Fruit fly (Drosophila melanogaster) whole organism, embryonic: ENCODE results near the gene CG4594.

Experiments
- Asciz ChIP-seq: fragments of 200-800 bp; sonication (Bioruptor generic); optimal IDR thresholded peaks from 2 replicates; lab custom pipeline; 2017; ENCODE audit warnings: missing biosample characterization, mild to moderate bottlenecking, missing genetic modification characterization, missing genetic modification reagents
- Atf3 ChIP-seq: fragments of 200-800 bp; sonication (Bioruptor generic); optimal IDR thresholded peaks from 3 replicates; lab custom pipeline; 2016; ENCODE audit warnings: missing biosample characterization, missing genetic modification characterization
- Bdp1 ChIP-seq: fragments of 200-800 bp; sonication (Bioruptor generic); optimal IDR thresholded peaks from 3 replicates; lab custom pipeline; 2016; ENCODE audit warnings: missing biosample characterization, missing genetic modification characterization
- CG10366 ChIP-seq: fragments of 200-800 bp; sonication (Bioruptor generic); IDR thresholded peaks from 2 replicates; pipeline ENCODE4 v1.3.6; 2022; ENCODE audit warnings: missing biosample characterization, missing genetic modification characterization
- CG10543 ChIP-seq: fragments of 200-800 bp; sonication (Bioruptor generic); optimal IDR thresholded peaks from 3 replicates; lab custom pipeline; 2017; ENCODE audit warnings: missing biosample characterization, mild to moderate bottlenecking, missing genetic modification characterization, moderate library complexity
- CG11723 ChIP-seq: fragments of 200-800 bp; sonication (Bioruptor generic); optimal IDR thresholded peaks from 2 replicates; lab custom pipeline; 2017; ENCODE audit warnings: missing biosample characterization, mild to moderate bottlenecking, missing genetic modification characterization
- CG12104 ChIP-seq: fragments of 200-800 bp; sonication (Bioruptor generic); optimal IDR thresholded peaks from 3 replicates; lab custom pipeline; 2016; ENCODE audit warnings: missing biosample characterization, missing genetic modification characterization
- CG12219 ChIP-seq: fragments of 200-800 bp; sonication (Bioruptor generic); optimal IDR thresholded peaks from 3 replicates; lab custom pipeline; 2018; ENCODE audit warnings: missing biosample characterization, mild to moderate bottlenecking, missing genetic modification characterization
- CG12659 ChIP-seq: fragments of 200-800 bp; sonication (Bioruptor generic); optimal IDR thresholded peaks from 3 replicates; lab custom pipeline; 2017; ENCODE audit warnings: mild to moderate bottlenecking, missing biosample characterization, missing genetic modification reagents, missing genetic modification characterization
- CG13123 ChIP-seq: fragments of 200-800 bp; sonication (Bioruptor generic); optimal IDR thresholded peaks from 2 replicates; lab custom pipeline; 2016; ENCODE audit warnings: missing biosample characterization, missing genetic modification characterization
- CG14667 ChIP-seq: fragments of 200-800 bp; sonication (Bioruptor generic); IDR thresholded peaks from 2 replicates; pipeline ENCODE4 v1.3.6; 2022; ENCODE audit warnings: missing biosample characterization, missing genetic modification characterization
- CG15269 ChIP-seq: fragments of 200-800 bp; sonication (Bioruptor generic); optimal IDR thresholded peaks from 2 replicates; lab custom pipeline; 2018; ENCODE audit warnings: missing biosample characterization, mild to moderate bottlenecking, missing genetic modification characterization, moderate library complexity
- CG15479 ChIP-seq: fragments of 200-800 bp; sonication (Bioruptor generic); optimal IDR thresholded peaks from 3 replicates; lab custom pipeline; 2019; ENCODE audit warnings: missing biosample characterization, mild to moderate bottlenecking, missing genetic modification characterization, moderate library complexity
- CG17328 ChIP-seq: fragments of 200-800 bp; sonication (Bioruptor generic); IDR thresholded peaks from 2 replicates; pipeline ENCODE4 v1.3.6; 2022; ENCODE audit warnings: missing biosample characterization, missing genetic modification characterization
- CG18764 ChIP-seq: fragments of 200-800 bp; sonication (Bioruptor generic); optimal IDR thresholded peaks from 3 replicates; lab custom pipeline; 2016; ENCODE audit warnings: missing biosample characterization, missing genetic modification characterization
- CG30020 ChIP-seq: fragments of 200-800 bp; optimal IDR thresholded peaks from 2 replicates; lab custom pipeline; 2019; ENCODE audit warnings: missing biosample characterization, mild to moderate bottlenecking, missing genetic modification characterization, moderate library complexity
- CG3281 ChIP-seq: fragments of 200-800 bp; sonication (Bioruptor generic); optimal IDR thresholded peaks from 3 replicates; lab custom pipeline; 2017; ENCODE audit warnings: missing biosample characterization, mild to moderate bottlenecking, missing genetic modification characterization
- CG33213 ChIP-seq: fragments of 200-800 bp; sonication (Bioruptor generic); optimal IDR thresholded peaks from 3 replicates; lab custom pipeline; 2016; ENCODE audit warnings: missing biosample characterization, missing genetic modification characterization
- CG33557 ChIP-seq: fragments of 200-800 bp; sonication (Bioruptor generic); optimal IDR thresholded peaks from 2 replicates; lab custom pipeline; 2019; ENCODE audit warnings: missing biosample characterization, mild to moderate bottlenecking, missing genetic modification characterization, moderate library complexity
- CG3726 ChIP-seq: fragments of 200-800 bp; sonication (Bioruptor generic); IDR thresholded peaks from 3 replicates; pipeline ENCODE4, ENCODE4 v1.3.6; 2022; ENCODE audit warnings: missing biosample characterization, missing genetic modification characterization
- CG3847 ChIP-seq: fragments of 200-800 bp; sonication (Bioruptor generic); IDR thresholded peaks from 2 replicates; pipeline ENCODE4 v1.3.6; 2022; ENCODE audit warnings: missing biosample characterization, missing genetic modification characterization
- CG6254 ChIP-seq: fragments of 200-800 bp; sonication (Bioruptor generic); optimal IDR thresholded peaks from 3 replicates; lab custom pipeline; 2017; ENCODE audit warnings: mild to moderate bottlenecking, missing biosample characterization, missing genetic modification reagents, missing genetic modification characterization
- CG6765 ChIP-seq: fragments of 200-800 bp; sonication (Bioruptor generic); optimal IDR thresholded peaks from 3 replicates; lab custom pipeline; 2017; ENCODE audit warnings: missing biosample characterization, mild to moderate bottlenecking, missing genetic modification characterization
- CG8765 ChIP-seq: fragments of 200-800 bp; sonication (Bioruptor generic); IDR thresholded peaks from 2 replicates; pipeline ENCODE4 v1.3.6; 2022; ENCODE audit warnings: missing biosample characterization, missing genetic modification characterization
- CG9437 ChIP-seq: fragments of 200-800 bp; sonication (Bioruptor generic); optimal IDR thresholded peaks from 2 replicates; lab custom pipeline; 2018; ENCODE audit warnings: missing biosample characterization, mild to moderate bottlenecking, missing genetic modification characterization
- CTCF ChIP-seq: fragments of 200-800 bp; sonication (Bioruptor generic); optimal IDR thresholded peaks from 2 replicates; lab custom pipeline; 2017; ENCODE audit warnings: missing biosample characterization, mild to moderate bottlenecking, missing genetic modification characterization, moderate library complexity
- Camta ChIP-seq: fragments of 200-800 bp; sonication (Bioruptor generic); optimal IDR thresholded peaks from 2 replicates; lab custom pipeline; 2016; ENCODE audit warnings: missing biosample characterization, missing genetic modification characterization
- ERR ChIP-seq: fragments of 200-800 bp; sonication (Bioruptor generic); optimal IDR thresholded peaks from 2 replicates; lab custom pipeline; 2016; ENCODE audit warnings: missing biosample characterization, missing genetic modification characterization
- Elba2 ChIP-seq: fragments of 200-800 bp; sonication (Bioruptor generic); optimal IDR thresholded peaks from 3 replicates; lab custom pipeline; 2016; ENCODE audit warnings: missing biosample characterization, missing genetic modification characterization
- HmgZ ChIP-seq: fragments of 200-800 bp; sonication (Bioruptor generic); optimal IDR thresholded peaks from 2 replicates; lab custom pipeline; 2018; ENCODE audit warnings: missing biosample characterization, mild to moderate bottlenecking, missing genetic modification characterization
- Hr78 ChIP-seq, 2 experiments: fragments of 200-800 bp in 1 of 2; fragments of >200 bp in 1 of 2; sonication (Bioruptor generic) in 1 of 2; optimal IDR thresholded peaks; 2 replicates each; lab custom pipeline; 2017 to 2019; ENCODE audit warnings: missing biosample characterization in 2 of 2, missing genetic modification characterization in 2 of 2, mild to moderate bottlenecking in 1 of 2, moderate library complexity in 1 of 2
- Sox100B ChIP-seq: fragments of 200-800 bp; sonication (Bioruptor generic); optimal IDR thresholded peaks from 3 replicates; lab custom pipeline; 2018; ENCODE audit warnings: missing biosample characterization, mild to moderate bottlenecking, missing genetic modification characterization
- Stat92E ChIP-seq, 3 experiments: fragments of >200 bp in 2 of 3; fragments of 200-800 bp in 1 of 3; sonication (Bioruptor generic) in 1 of 3; optimal IDR thresholded peaks; 2 replicates each; lab custom pipeline; 2017 to 2019; ENCODE audit warnings: missing biosample characterization in 3 of 3, missing genetic modification characterization in 3 of 3, mild to moderate bottlenecking in 1 of 3, moderate library complexity in 1 of 3
- Usf ChIP-seq: fragments of 200-800 bp; sonication (Bioruptor generic); optimal IDR thresholded peaks from 2 replicates; lab custom pipeline; 2017; ENCODE audit warnings: missing genotype, missing biosample characterization, missing genetic modification characterization
- amos ChIP-seq: fragments of 200-800 bp; sonication (Bioruptor generic); IDR thresholded peaks from 2 replicates; pipeline ENCODE4 v1.3.6; 2022; ENCODE audit warnings: missing biosample characterization, missing genetic modification characterization; ENCODE audit not compliant: partially characterized antibody
- bsh ChIP-seq, 2 experiments: fragments of 200-800 bp; sonication (Bioruptor generic); optimal IDR thresholded peaks; 2 replicates each; lab custom pipeline; 2017 to 2018; ENCODE audit warnings: mild to moderate bottlenecking in 2 of 2, missing biosample characterization in 2 of 2, missing genetic modification characterization in 2 of 2, moderate library complexity in 1 of 2
- chn ChIP-seq: fragments of 200-800 bp; sonication (Bioruptor generic); optimal IDR thresholded peaks from 2 replicates; lab custom pipeline; 2016; ENCODE audit warnings: missing biosample characterization, missing genetic modification characterization
- en ChIP-seq: fragments of 200-800 bp; sonication (Bioruptor generic); optimal IDR thresholded peaks from 2 replicates; lab custom pipeline; 2016; ENCODE audit warnings: missing biosample characterization, missing genetic modification characterization
- eve ChIP-seq, 2 experiments: fragments of >200 bp; optimal IDR thresholded peaks; 2 replicates each; lab custom pipeline; 2017; ENCODE audit warnings: missing biosample characterization in 2 of 2, missing genetic modification characterization in 2 of 2
- hth ChIP-seq: fragments of >200 bp; optimal IDR thresholded peaks from 2 replicates; lab custom pipeline; 2017; ENCODE audit warnings: inconsistent platforms
- lab ChIP-seq: fragments of 200-800 bp; sonication (Bioruptor generic); optimal IDR thresholded peaks from 3 replicates; lab custom pipeline; 2017; ENCODE audit warnings: missing biosample characterization, missing genetic modification characterization, mild to moderate bottlenecking, moderate library complexity, missing genetic modification reagents
- maf-S ChIP-seq: fragments of 200-800 bp; sonication (Bioruptor generic); optimal IDR thresholded peaks from 2 replicates; lab custom pipeline; 2016; ENCODE audit warnings: missing biosample characterization, missing genetic modification characterization
- mirr ChIP-seq: fragments of 200-800 bp; sonication (Bioruptor generic); optimal IDR thresholded peaks from 3 replicates; lab custom pipeline; 2018; ENCODE audit warnings: missing biosample characterization, mild to moderate bottlenecking, missing genetic modification characterization
- mld ChIP-seq: fragments of 200-800 bp; sonication (Bioruptor generic); IDR thresholded peaks from 3 replicates; pipeline ENCODE4 v1.3.6; 2022; ENCODE audit warnings: missing biosample characterization, missing genetic modification characterization; ENCODE audit not compliant: partially characterized antibody
- nau ChIP-seq: fragments of 200-800 bp; sonication (Bioruptor generic); optimal IDR thresholded peaks from 3 replicates; lab custom pipeline; 2017; ENCODE audit warnings: missing biosample characterization, mild to moderate bottlenecking, missing genetic modification characterization, missing genetic modification reagents
- org-1 ChIP-seq: fragments of 200-800 bp; sonication (Bioruptor generic); optimal IDR thresholded peaks from 2 replicates; lab custom pipeline; 2017; ENCODE audit warnings: missing biosample characterization, missing genetic modification characterization
- pho ChIP-seq: fragments of 200-800 bp; sonication (Bioruptor generic); optimal IDR thresholded peaks from 2 replicates; lab custom pipeline; 2016; ENCODE audit warnings: missing biosample characterization, missing genetic modification characterization
- schlank ChIP-seq: fragments of 200-800 bp; sonication (Bioruptor generic); optimal IDR thresholded peaks from 2 replicates; lab custom pipeline; 2018; ENCODE audit warnings: missing biosample characterization, mild to moderate bottlenecking, missing genetic modification characterization
- seq ChIP-seq: fragments of 200-800 bp; sonication (Bioruptor generic); IDR thresholded peaks from 2 replicates; pipeline ENCODE4 v1.3.6; 2022; ENCODE audit warnings: missing biosample characterization, missing genetic modification characterization
- shn ChIP-seq: fragments of 200-800 bp; sonication (Bioruptor generic); optimal IDR thresholded peaks from 3 replicates; lab custom pipeline; 2016; ENCODE audit warnings: missing biosample characterization, missing genetic modification characterization
- sim ChIP-seq: fragments of 200-800 bp; sonication (Bioruptor generic); IDR thresholded peaks from 2 replicates; pipeline ENCODE4 v1.3.6; 2022; ENCODE audit warnings: missing biosample characterization, missing genetic modification characterization
- slp2 ChIP-seq: fragments of 200-800 bp; sonication (Bioruptor generic); optimal IDR thresholded peaks from 2 replicates; lab custom pipeline; 2016; ENCODE audit warnings: missing biosample characterization, missing genetic modification characterization

The CG4594 gene

DNA sequence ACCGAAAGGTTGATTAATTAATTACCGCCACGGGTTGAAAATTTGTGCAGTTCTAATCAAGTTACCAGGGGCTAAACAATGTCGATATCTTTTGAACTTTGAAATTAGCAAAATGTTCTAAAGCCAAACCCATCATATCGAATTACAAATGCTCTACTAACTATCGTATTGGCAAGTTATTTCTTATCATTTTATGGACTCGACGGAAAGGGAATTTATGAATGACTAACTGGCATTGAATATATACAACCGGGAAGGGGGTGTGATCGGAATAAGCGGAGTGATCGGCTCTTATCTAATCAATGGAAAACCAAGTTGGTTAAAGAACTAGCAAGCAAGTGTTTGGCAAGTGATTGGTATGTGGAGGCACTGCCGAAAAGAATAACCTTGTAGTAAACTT lies 23.6 kb downstream of the CG4594 start (continued):
- TF ChIP-seq CG15269 (tag; lab: Kevin White, UChicago) (no peak), CG10366 (GFP tag; lab: Robert Waterston, UW) (no peak), bsh (GFP tag; optimal IDR thresholded peaks at IDR 0.05; lab: Kevin White, UChicago) (no peak), Hr78 (GFP tag; optimal IDR thresholded peaks at IDR 0.05; lab: Kevin White, UChicago) (no peak), HmgZ (tag; lab: Kevin White, UChicago) (peak; percentile 57), en (no peak), CG30020 (tag; lab: Kevin White, UChicago) (no peak), CG33213 (GFP tag; lab: Kevin White, UChicago) (no peak), Camta (no peak), sim (no peak), CG8765 (GFP tag; lab: Robert Waterston, UW) (no peak), shn (GFP tag; lab: Kevin White, UChicago) (no peak), Sox100B (GFP tag; lab: Kevin White, UChicago) (no peak), CG12659 (peak; percentile 8), slp2 (GFP tag; lab: Kevin White, UChicago) (no peak), nau (GFP tag; lab: Kevin White, UChicago) (no peak), CG3847 (no peak), CTCF (GFP tag; lab: Kevin White, UChicago) (no peak), CG18764 (GFP tag; lab: Kevin White, UChicago) (no peak), CG3726 (GFP tag; lab: Robert Waterston, UW) (no peak), amos (GFP tag; lab: Robert Waterston, UW) (no peak), org-1 (GFP tag; lab: Kevin White, UChicago) (no peak), Stat92E (GFP tag; optimal IDR thresholded peaks at IDR 0.05; lab: Kevin White, UChicago) (no peak), lab (GFP tag; lab: Kevin White, UChicago) (peak; percentile 86), seq (GFP tag; lab: Robert Waterston, UW) (no peak), CG14667 (no peak), CG33557 (GFP tag; lab: Kevin White, UChicago) (no peak), CG9437 (GFP tag; lab: Kevin White, UChicago) (no peak), CG17328 (GFP tag; lab: Robert Waterston, UW) (no peak), pho (GFP tag; lab: Kevin White, UChicago) (no peak), CG6254 (GFP tag; lab: Kevin White, UChicago) (no peak), hth (lab: Kevin White, UChicago) (no peak), Bdp1 (GFP tag; lab: Kevin White, UChicago) (no peak), mirr (GFP tag; lab: Kevin White, UChicago) (peak; percentile 99), CG13123 (no peak), Usf (no peak), CG15479 (GFP tag; lab: Kevin White, UChicago) (no peak), maf-S (GFP tag; lab: Kevin White, UChicago) (peak; percentile 3), chn (GFP tag; lab: Kevin White, UChicago) (no peak), CG6765 (GFP tag; lab: Kevin White, UChicago) (no peak), CG10543 (GFP tag; lab: Kevin White, UChicago) (peak; percentile 52), ERR (GFP tag; lab: Kevin White, UChicago) (no peak), Atf3 (GFP tag; lab: Kevin White, UChicago) (no peak), mld (GFP tag; lab: Robert Waterston, UW) (no peak), CG12104 (GFP tag; lab: Kevin White, UChicago) (no peak), schlank (tag; lab: Kevin White, UChicago) (peak; percentile 48), Asciz (no peak), CG3281 (peak; percentile 2), CG11723 (GFP tag; lab: Kevin White, UChicago) (no peak), CG12219 (GFP tag; lab: Kevin White, UChicago) (peak; percentile 29), eve (GFP tag; optimal IDR thresholded peaks at IDR 0.05; lab: Kevin White, UChicago) (no peak), Elba2 (GFP tag; lab: Kevin White, UChicago) (no peak)
